Worm (Caenorhabditis elegans) whole organism, L4 larva: ENCODE measurements around the gene F13A7.12.

Experiments used
- T20F7.1 ChIP-seq: fragments of 200-800 bp; sonication (Bioruptor generic); optimal IDR thresholded peaks from 2 replicates; lab custom pipeline; 2018; ENCODE audit warnings: mild to moderate bottlenecking, missing genetic modification characterization, missing compliant biosample characterization
- aly-2 ChIP-seq: sonication (generic microtip); optimal IDR thresholded peaks from 2 replicates; lab custom pipeline; 2018; ENCODE audit warnings: missing biosample characterization, missing genetic modification characterization
- ama-1 ChIP-seq: fragments of 150-350 bp; optimal IDR thresholded peaks from 2 replicates; lab custom pipeline; 2014; ENCODE audit warnings: inconsistent platforms, mixed read lengths
- ceh-28 ChIP-seq: fragments of 150-350 bp; optimal IDR thresholded peaks from 2 replicates; lab custom pipeline; 2014; ENCODE audit warnings: missing biosample characterization, missing genetic modification reagents, missing genetic modification characterization
- ceh-82 ChIP-seq: sonication (generic microtip); optimal IDR thresholded peaks from 2 replicates; lab custom pipeline; 2017; ENCODE audit warnings: missing biosample characterization, missing genetic modification characterization
- ces-1 ChIP-seq: fragments of 150-350 bp; sonication (generic microtip); optimal IDR thresholded peaks from 4 replicates; lab custom pipeline; 2014; ENCODE audit warnings: missing biosample characterization, missing genetic modification reagents, missing genetic modification characterization
- daf-19 ChIP-seq: fragments of 200-800 bp; sonication (Bioruptor generic); conservative IDR thresholded peaks from 2 replicates; pipeline ENCODE4 v1.3.6; 2022; ENCODE audit warnings: missing genetic modification characterization, missing compliant biosample characterization
- lin-1 ChIP-seq: fragments of 200-800 bp; sonication (Bioruptor generic); IDR thresholded peaks from 2 replicates; pipeline ENCODE4 v1.3.6; 2022; ENCODE audit warnings: missing genetic modification reagents, missing genetic modification characterization, missing compliant biosample characterization
- madf-9 ChIP-seq: fragments of 200-800 bp; sonication (Bioruptor generic); conservative IDR thresholded peaks from 2 replicates; pipeline ENCODE4 v1.3.6; 2022; ENCODE audit warnings: missing genetic modification reagents, missing genetic modification characterization, missing compliant biosample characterization
- nhr-25 ChIP-seq: sonication (generic microtip); optimal IDR thresholded peaks from 2 replicates; lab custom pipeline; 2017; ENCODE audit warnings: missing genetic modification characterization, mild to moderate bottlenecking, missing compliant biosample characterization, antibody characterized with exemption, moderate library complexity, borderline replicate concordance; ENCODE audit not compliant: insufficient read depth
- nhr-28 ChIP-seq: fragments of 150-350 bp; optimal IDR thresholded peaks from 2 replicates; lab custom pipeline; 2014; ENCODE audit warnings: missing biosample characterization, missing genetic modification characterization
- nhr-76 ChIP-seq: fragments of 150-350 bp; optimal IDR thresholded peaks from 2 replicates; lab custom pipeline; 2014; ENCODE audit warnings: missing biosample characterization, missing genetic modification characterization

DNA sequence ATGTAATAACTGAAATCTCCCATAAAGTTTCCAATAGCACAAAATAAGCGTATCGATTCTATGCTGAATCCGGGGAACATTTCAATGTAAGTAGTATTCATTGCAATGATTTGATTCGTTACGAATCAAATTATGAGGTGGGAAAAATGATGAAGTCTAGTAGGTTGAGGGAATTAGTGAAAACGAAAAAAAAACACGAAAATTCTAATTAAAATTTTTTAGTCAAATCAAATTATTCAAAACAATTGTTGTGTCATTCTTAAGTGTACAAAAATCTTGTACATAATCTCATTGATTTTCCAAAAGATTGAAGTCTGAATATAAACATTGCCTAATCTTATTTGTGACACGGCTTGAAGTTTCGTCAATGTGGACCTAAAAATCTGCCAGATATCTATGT lies 28.6 kb downstream of the F13A7.12 start, which contains the start of gene srw-29:
- TF ChIP-seq ceh-28 (tag; lab: Kevin White, UChicago) (no peak), lin-1 (GFP tag; lab: Robert Waterston, UW) (no peak), nhr-76 (no peak), ces-1 (no peak), madf-9 (GFP tag; lab: Robert Waterston, UW) (no peak), ceh-82 (no peak), ama-1 (lab: Kevin White, UChicago) (no peak), nhr-28 (no peak), daf-19 (GFP tag; lab: Robert Waterston, UW) (no peak), nhr-25 (tag; lab: Kevin White, UChicago) (no peak), aly-2 (tag; lab: Kevin White, UChicago) (no peak), T20F7.1 (GFP tag; lab: Kevin White, UChicago) (no peak)
